Fruit fly (Drosophila melanogaster) S2 (cell line): ENCODE results near the gene CG3764.

Source experiments
- CG8478 ChIP-seq: fragments of >200 bp; optimal IDR thresholded peaks from 2 replicates; lab custom pipeline; 2018
- CTCF ChIP-seq, 2 experiments: fragments of >200 bp; optimal IDR thresholded peaks; 2 replicates each; lab custom pipeline; 2018

Gene CG3764

dm6 chr3L:16986062-16987013, 26.0 kb downstream of the CG3764 start:
- TF ChIP-seq CG8478 (lab: Kevin White, UChicago): no peak
- no peak for TF ChIP-seq CTCF (optimal IDR thresholded peaks at IDR 0.05; lab: Kevin White, UChicago)

- TF ChIP-seq CTCF (optimal IDR thresholded peaks at IDR 0.05; lab: Kevin White, UChicago) (peak; percentile 19 to 23), CG8478 (lab: Kevin White, UChicago) (no peak)
Measured at dm6 chr3L:16985578-16985977, 26.8 kb downstream of the CG3764 start.

DNA sequence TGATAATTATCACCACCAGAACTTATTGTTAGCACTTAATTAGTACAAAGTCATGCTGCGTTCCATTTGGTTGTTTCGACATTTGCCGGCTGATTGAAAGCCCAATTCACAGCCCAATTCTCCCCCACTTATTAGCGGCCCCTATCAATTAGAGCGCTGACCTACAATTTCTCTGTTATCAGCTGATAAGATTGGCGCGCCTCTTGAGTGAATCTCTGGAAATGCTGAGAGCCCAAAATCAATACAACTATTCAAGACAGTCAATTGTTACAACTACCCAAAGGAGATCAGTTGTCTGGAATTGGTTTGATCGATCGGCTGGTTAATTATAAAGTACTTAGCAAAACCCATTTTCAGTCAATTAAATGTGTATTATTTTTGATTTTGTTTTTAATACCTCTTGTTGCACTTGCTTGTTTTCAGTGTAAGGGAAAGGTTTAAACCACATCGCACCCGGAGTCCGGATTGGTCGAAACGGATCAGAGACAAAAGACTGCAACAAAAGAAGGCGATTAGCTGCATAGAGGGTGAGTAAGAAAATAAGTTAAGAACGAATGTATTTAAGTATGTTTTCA, 27.5 kb downstream of the CG3764 start:
- TF ChIP-seq CG8478 (lab: Kevin White, UChicago): no peak
- no peak for TF ChIP-seq CTCF (optimal IDR thresholded peaks at IDR 0.05; lab: Kevin White, UChicago)

DNA sequence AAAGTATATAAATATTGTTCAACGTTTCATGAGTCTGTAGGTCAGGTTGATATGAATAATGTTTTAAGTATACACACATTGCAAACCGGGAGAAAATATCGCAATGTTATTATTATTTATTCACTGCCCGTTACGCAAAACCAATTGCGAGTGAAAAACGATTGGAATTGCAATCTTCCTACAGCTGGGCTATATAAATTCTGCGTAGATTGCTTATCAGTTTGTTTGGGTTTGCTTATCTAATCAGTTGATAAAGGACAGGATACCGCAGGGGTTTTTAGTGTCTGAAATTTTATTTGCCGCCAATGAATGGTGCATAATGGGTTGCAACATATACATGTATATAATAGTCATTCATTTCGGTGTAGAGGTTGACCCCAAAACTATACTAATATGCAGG, 28.3 kb downstream of the CG3764 start:
- TF ChIP-seq CTCF (optimal IDR thresholded peaks at IDR 0.05; lab: Kevin White, UChicago) (no peak), CG8478 (lab: Kevin White, UChicago) (no peak)

DNA sequence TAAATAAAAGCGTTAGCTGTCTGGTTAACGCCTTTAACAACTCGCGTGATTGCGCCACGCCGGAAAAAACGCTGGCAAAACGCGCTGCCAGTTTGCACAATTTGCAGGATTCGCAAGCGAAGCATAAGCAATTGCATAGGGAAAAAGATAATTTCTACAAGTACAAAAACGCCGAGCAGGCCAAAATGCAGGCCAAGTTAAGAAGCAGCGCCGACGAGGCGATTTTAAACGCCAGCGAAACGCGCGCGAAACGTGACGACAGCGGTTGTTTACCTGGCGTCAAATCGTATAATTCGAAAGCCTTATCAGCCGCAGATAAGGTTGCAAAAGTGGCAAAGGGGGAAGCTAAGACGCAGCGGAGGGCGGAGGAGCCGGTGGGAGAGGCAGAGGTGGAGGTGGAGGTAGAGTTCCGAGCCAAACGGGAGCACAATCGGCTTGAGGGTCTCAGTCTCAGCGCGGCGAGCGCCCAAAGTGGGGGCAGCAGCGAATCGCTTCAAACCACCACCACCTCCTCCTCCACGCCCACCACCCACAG, 31.2 kb downstream of the CG3764 start:
- TF ChIP-seq CTCF (optimal IDR thresholded peaks at IDR 0.05; lab: Kevin White, UChicago) (no peak), CG8478 (lab: Kevin White, UChicago) (no peak)

DNA sequence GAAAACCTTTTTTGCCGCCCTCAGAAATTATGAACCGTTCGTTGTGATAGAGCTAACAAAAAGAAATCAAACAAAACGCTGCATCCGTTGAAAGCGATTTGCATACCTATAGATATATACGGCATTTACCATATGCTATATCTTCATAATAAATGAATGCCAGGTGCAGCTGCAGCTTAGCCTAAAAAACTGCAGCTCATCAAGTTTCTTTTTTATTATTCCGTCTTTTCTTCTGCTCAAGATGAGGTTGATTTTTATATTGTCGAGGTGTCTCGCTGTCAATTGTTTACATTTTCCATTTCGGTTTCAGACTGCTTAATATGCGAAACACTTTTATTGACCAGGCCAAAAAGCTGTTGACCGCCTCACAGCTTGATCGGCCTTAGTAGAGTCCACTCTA, 34.0 kb downstream of the CG3764 start:
- TF ChIP-seq CG8478 (lab: Kevin White, UChicago) (no peak), CTCF (optimal IDR thresholded peaks at IDR 0.05; lab: Kevin White, UChicago) (no peak)

DNA sequence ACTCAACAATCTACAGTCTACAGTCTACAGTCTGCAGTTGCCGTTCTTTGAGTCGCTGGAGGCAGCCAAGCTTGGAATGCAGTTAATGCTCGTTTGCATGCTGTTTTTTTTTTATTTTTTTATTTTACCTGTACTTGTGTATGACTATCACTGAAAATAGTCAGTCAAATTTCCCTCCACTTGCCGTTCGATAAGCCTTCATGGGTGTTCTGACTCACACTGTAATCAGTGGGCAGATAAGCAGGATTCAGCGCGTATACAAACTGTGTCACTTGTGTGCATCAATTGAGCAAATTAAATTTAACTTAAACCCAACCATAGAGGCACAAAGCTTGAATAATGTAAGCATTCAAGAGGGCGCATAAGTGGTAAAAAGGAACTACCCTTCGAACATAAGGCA, 35.1 kb downstream of the CG3764 start:
- TF ChIP-seq CTCF (optimal IDR thresholded peaks at IDR 0.05; lab: Kevin White, UChicago) (no peak), CG8478 (lab: Kevin White, UChicago) (no peak)

DNA sequence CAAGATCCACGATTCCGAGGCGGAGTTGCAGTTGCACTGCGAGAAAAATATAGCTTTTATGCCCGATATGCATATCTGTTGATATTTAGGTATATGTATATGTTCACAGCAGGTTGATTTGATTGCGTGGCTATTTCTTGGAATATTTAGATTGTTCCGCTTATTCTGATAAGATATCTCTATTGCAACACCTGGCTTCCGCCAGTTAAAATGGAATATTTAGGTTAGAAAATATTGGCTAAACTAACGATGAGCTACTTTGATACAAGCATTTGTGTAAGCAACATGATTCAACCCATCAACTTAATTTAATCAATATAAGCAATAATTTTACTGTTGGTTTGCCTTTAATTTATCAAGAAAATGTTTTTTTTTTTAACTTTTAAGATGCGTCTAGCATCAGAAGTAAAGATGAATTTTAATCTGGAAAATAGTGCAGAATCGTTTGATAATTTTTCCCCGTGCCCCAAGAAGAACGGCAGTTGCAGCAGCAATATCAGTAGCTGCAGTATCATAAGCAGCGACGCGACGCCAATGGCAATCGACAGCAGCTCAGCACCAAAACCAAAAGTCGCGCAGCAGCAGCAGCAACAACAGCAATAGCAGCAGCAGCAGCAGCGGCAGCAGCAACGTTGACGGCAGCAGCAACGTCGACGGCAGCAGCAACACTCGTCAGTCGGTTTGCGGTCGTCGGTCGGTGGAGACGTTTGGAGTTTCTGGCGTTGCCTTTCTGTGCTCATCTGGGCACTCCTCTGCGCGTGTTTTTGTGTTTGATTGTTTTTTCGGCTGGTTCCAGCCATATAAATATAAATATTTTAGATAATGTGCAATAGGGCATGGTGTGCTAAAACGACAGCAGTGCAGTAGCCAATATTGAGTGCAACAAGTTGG, 36.5 kb downstream of the CG3764 start:
- no peak for TF ChIP-seq CG8478 (lab: Kevin White, UChicago)
- no peak for TF ChIP-seq CTCF (optimal IDR thresholded peaks at IDR 0.05; lab: Kevin White, UChicago)

dm6 chr3L:16974645-16975151, 37.7 kb downstream of the CG3764 start:
- no peak for TF ChIP-seq CTCF (optimal IDR thresholded peaks at IDR 0.05; lab: Kevin White, UChicago)
- no peak for TF ChIP-seq CG8478 (lab: Kevin White, UChicago)

DNA sequence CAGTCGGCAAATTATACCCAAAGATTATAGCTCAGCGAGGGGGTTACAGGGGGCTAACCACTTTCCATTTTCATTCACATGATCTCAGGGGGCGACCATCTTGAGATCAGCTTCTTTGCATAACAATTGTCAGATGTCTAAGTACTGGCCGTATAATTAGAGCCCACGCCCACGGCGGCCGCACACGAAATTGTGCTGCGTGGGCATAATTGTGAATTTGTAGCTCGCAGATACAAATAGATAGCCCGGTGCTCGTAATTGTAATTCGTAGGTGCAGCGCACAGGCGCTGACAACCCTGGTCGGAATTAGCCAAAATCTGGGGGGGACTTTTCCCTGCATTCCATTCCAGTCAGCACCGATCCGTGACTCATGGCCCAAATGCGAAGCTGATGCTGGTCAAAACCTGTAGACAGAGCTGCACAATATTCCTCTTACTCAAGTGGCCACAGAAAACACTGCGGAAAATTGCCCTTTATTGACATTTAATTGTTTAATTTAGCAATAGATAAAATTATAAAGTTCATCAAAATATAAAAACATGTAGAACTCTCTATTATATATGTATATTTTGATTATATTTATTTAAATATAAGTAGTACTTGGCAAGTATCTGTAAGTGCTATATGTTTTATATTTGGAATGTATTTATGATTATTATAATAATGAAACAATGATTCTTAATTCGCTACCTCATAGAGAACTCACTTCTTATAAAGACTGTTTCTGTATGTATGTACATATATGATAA, 40.6 kb downstream of the CG3764 start:
- TF ChIP-seq CTCF (optimal IDR thresholded peaks at IDR 0.05; lab: Kevin White, UChicago): no peak
- TF ChIP-seq CG8478 (lab: Kevin White, UChicago): no peak

- TF ChIP-seq CTCF (optimal IDR thresholded peaks at IDR 0.05; lab: Kevin White, UChicago): no peak
- TF ChIP-seq CG8478 (lab: Kevin White, UChicago): no peak
Measured at dm6 chr3L:16969652-16970109, 42.7 kb downstream of the CG3764 start, which contains the start of gene Exn. TSS of gene Exn (plus strand) at chr3L:16970013.

DNA sequence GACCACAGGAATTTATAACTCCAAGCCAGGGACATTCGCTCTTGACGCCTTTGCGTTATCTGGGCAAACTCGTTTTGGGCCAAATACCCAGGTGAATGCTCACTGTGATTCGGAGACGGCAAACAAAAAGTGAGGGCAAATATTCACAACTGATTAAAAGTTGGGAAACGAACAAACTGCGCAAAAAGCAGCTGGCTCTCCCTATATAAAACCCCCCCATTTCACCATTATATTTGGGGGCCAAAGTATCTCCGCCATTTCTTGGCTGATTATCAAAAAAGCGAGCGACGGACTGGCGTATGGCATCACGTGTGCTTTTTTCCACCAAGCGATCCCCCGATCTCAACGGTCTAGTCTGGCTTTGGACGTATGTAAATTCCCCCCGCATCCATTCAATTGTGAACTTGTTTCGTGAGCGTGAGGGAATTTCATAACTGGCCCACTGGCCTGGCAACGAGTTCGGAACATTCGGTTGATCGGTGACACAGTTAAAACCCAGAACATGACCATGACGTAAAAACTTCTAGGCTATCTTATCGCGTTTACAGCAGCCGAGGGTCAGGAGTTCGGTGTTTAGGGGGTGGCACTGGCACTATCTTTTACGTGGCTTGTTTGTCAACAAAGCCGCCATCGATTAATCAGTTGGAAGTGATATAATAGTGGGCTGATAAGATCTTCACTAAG, 53.8 kb downstream of the CG3764 start:
- TF ChIP-seq CTCF (optimal IDR thresholded peaks at IDR 0.05; lab: Kevin White, UChicago): no peak
- no peak for TF ChIP-seq CG8478 (lab: Kevin White, UChicago)
